Worm (Caenorhabditis elegans) whole organism, young adult: ENCODE results near the gene C06E2.5.

Experiments used
- C17E4.6 ChIP-seq: fragments of 200-800 bp; sonication (Bioruptor generic); IDR thresholded peaks from 2 replicates; pipeline ENCODE4 v1.3.6; 2022; ENCODE audit warnings: missing genetic modification reagents, missing genetic modification characterization, missing compliant biosample characterization
- Y53F4B.3 ChIP-seq: fragments of 200-800 bp; sonication (Bioruptor generic); IDR thresholded peaks from 2 replicates; pipeline ENCODE4 v1.3.6; 2022; ENCODE audit warnings: missing genetic modification reagents, missing genetic modification characterization, missing compliant biosample characterization
- ceh-91 ChIP-seq: fragments of 200-800 bp; sonication (Bioruptor generic); IDR thresholded peaks from 2 replicates; pipeline ENCODE4 v1.3.6; 2022; ENCODE audit warnings: missing genetic modification reagents, missing genetic modification characterization, missing compliant biosample characterization
- hlh-12 ChIP-seq: sonication (generic microtip); optimal IDR thresholded peaks from 2 replicates; lab custom pipeline; 2016; ENCODE audit warnings: missing genetic modification characterization, missing compliant biosample characterization
- hmg-1.2 ChIP-seq: fragments of 200-800 bp; sonication (Bioruptor generic); IDR thresholded peaks from 2 replicates; pipeline ENCODE4 v1.3.6; 2022; ENCODE audit warnings: missing genetic modification reagents, missing genetic modification characterization, missing compliant biosample characterization
- nfya-2 ChIP-seq: fragments of 200-800 bp; sonication (Bioruptor generic); IDR thresholded peaks from 2 replicates; pipeline ENCODE4 v1.3.6; 2022; ENCODE audit warnings: missing genetic modification reagents, missing genetic modification characterization, missing compliant biosample characterization
- nhr-179 ChIP-seq: sonication (generic microtip); optimal IDR thresholded peaks from 2 replicates; lab custom pipeline; 2016; ENCODE audit warnings: mild to moderate bottlenecking, missing genetic modification characterization, missing compliant biosample characterization
- nhr-27 ChIP-seq: fragments of 200-800 bp; sonication (Bioruptor generic); optimal IDR thresholded peaks from 2 replicates; lab custom pipeline; 2018; ENCODE audit warnings: mild to moderate bottlenecking, missing genetic modification characterization, moderate library complexity, missing compliant biosample characterization
- pbrm-1 ChIP-seq: fragments of 200-800 bp; sonication (Bioruptor generic); IDR thresholded peaks from 2 replicates; pipeline ENCODE4 v1.3.6; 2022; ENCODE audit warnings: missing genetic modification reagents, missing genetic modification characterization, missing compliant biosample characterization
- rec-8 ChIP-seq, 2 experiments: sonication (generic microtip); optimal IDR thresholded peaks; 2 replicates each; lab custom pipeline; 2016; ENCODE audit warnings: mild to moderate bottlenecking in 2 of 2, missing genetic modification characterization in 2 of 2, missing genetic modification reagents in 2 of 2, missing genotype in 2 of 2, missing biosample characterization in 1 of 2, missing compliant biosample characterization in 1 of 2, moderate library complexity in 1 of 2
- sea-2 ChIP-seq: fragments of 200-800 bp; sonication (Bioruptor generic); IDR thresholded peaks from 2 replicates; pipeline ENCODE4 v1.3.6; 2022; ENCODE audit warnings: missing genetic modification characterization, missing compliant biosample characterization

ce11 chrX:8874748-8875147, 17.0 kb upstream of the C06E2.5 start, which contains the start of gene C06E2.1:
- no peak for TF ChIP-seq nhr-179 (tag; lab: Kevin White, UChicago)
- no peak for TF ChIP-seq nhr-27
- no peak for TF ChIP-seq nfya-2 (GFP tag; lab: Robert Waterston, UW)
- no peak for TF ChIP-seq Y53F4B.3
- TF ChIP-seq ceh-91 (GFP tag; lab: Robert Waterston, UW): no peak
- no peak for TF ChIP-seq hlh-12 (tag; lab: Kevin White, UChicago)
- no peak for TF ChIP-seq C17E4.6 (GFP tag; lab: Robert Waterston, UW)
- no peak for TF ChIP-seq rec-8 (tag; optimal IDR thresholded peaks at IDR 0.05; lab: Kevin White, UChicago)
- no peak for TF ChIP-seq sea-2 (GFP tag; lab: Robert Waterston, UW)
- TF ChIP-seq hmg-1.2 (GFP tag; lab: Robert Waterston, UW): no peak
- no peak for TF ChIP-seq pbrm-1
